Fruit fly (Drosophila melanogaster): ENCODE data around the gene Bgb.

DNA sequence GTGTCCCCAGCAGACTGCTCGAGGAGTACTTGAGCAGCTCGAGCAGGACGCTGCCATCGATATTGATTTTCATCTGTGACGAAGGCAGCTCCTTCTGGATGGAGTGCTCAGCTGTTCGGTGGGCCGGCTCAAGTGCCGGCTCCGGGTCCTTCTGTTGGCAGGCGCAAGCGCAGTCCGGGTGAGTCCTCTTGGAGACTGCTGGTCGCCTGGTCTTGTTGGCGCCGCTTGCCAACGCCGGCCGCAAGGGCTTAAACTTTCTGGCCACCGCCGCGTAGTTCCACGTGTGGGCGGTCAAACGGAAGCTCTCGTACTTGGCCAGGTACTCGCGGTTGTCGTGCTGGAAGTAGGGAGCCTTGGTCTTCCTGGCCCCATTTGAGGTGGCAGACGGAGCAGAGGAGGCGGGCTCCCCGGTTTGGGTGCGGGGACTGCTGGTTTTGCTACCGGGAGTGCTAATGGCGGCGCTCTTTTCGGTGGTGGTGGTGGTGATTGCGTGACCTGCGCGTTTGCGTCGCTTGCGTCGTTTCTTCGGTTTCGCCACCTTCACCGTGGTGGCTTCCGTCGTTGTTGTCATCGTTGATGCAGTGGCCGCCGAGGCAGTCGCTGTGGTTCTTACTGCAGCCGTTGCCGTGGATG, 22.3 kb downstream of the Bgb start:
- TF ChIP-seq dac (GFP tag; optimal IDR thresholded peaks at IDR 0.05) = no peak
- TF ChIP-seq Gug (GFP tag; IDR thresholded peaks at IDR 0.05) = no peak
- no peak for TF ChIP-seq pdm3 (GFP tag; optimal IDR thresholded peaks at IDR 0.05)
- no peak for TF ChIP-seq ss (GFP tag; optimal IDR thresholded peaks at IDR 0.05)
- no peak for TF ChIP-seq Hr38 (GFP tag; optimal IDR thresholded peaks at IDR 0.05)
- no peak for TF ChIP-seq Sox102F (GFP tag; optimal IDR thresholded peaks at IDR 0.05)
- no peak for TF ChIP-seq CG11294 (GFP tag; IDR thresholded peaks at IDR 0.05)
- TF ChIP-seq Hr4 (GFP tag; optimal IDR thresholded peaks at IDR 0.05) = no peak
- no peak for TF ChIP-seq dsx (GFP tag; optimal IDR thresholded peaks at IDR 0.05; ENCODE audit: poor library complexity, severe bottlenecking)
- TF ChIP-seq CG1621 (tag; optimal IDR thresholded peaks at IDR 0.05) = no peak
- TF ChIP-seq achi (GFP tag; optimal IDR thresholded peaks at IDR 0.05) = no peak
- no peak for TF ChIP-seq Hr39 (GFP tag; optimal IDR thresholded peaks at IDR 0.05)
- no peak for TF ChIP-seq CG6808 (GFP tag; optimal IDR thresholded peaks at IDR 0.05)

All from whole organism, prepupa.